Worm (Caenorhabditis elegans) whole organism, young adult: ENCODE results near the gene mrpl-42.
A peak's percentile ranks its signal among the peaks of the same experiment; 100 is the strongest.

ENCODE experiments used
- B0019.2 ChIP-seq: fragments of 200-800 bp; sonication (Bioruptor generic); conservative IDR thresholded peaks from 2 replicates; pipeline ENCODE4 v1.3.6; 2022; ENCODE audit warnings: missing genetic modification reagents, missing genetic modification characterization, missing compliant biosample characterization
- C06A6.2 ChIP-seq: fragments of 200-800 bp; sonication (Bioruptor generic); conservative IDR thresholded peaks from 2 replicates; pipeline ENCODE4 v1.3.6; 2022; ENCODE audit warnings: missing genetic modification characterization, missing compliant biosample characterization
- F10E7.11 ChIP-seq: sonication (generic microtip); optimal IDR thresholded peaks from 2 replicates; lab custom pipeline; 2017; ENCODE audit warnings: mild to moderate bottlenecking, missing genetic modification characterization, moderate library complexity, missing compliant biosample characterization
- F22D6.2 ChIP-seq: sonication (generic microtip); optimal IDR thresholded peaks from 2 replicates; lab custom pipeline; 2016; ENCODE audit warnings: mild to moderate bottlenecking, missing genetic modification characterization, missing compliant biosample characterization
- F39B2.1 ChIP-seq: fragments of 200-800 bp; sonication (Bioruptor generic); IDR thresholded peaks from 2 replicates; pipeline ENCODE4 v1.3.6; 2022; ENCODE audit warnings: missing genetic modification reagents, missing genetic modification characterization, missing compliant biosample characterization
- K11D2.4 ChIP-seq: fragments of 200-800 bp; sonication (Bioruptor generic); IDR thresholded peaks from 2 replicates; pipeline ENCODE4 v1.3.6; 2022; ENCODE audit warnings: missing genetic modification reagents, missing genetic modification characterization, missing compliant biosample characterization
- K12H6.12 ChIP-seq: fragments of 200-800 bp; sonication (Bioruptor generic); optimal IDR thresholded peaks from 2 replicates; lab custom pipeline; 2018; ENCODE audit warnings: mild to moderate bottlenecking, missing genetic modification characterization, missing compliant biosample characterization
- T26A5.8 ChIP-seq: sonication (generic microtip); optimal IDR thresholded peaks from 2 replicates; lab custom pipeline; 2016; ENCODE audit warnings: missing genetic modification characterization, missing compliant biosample characterization
- Y67H2A.10 ChIP-seq: fragments of 200-800 bp; sonication (Bioruptor generic); conservative IDR thresholded peaks from 2 replicates; pipeline ENCODE4 v1.3.6; 2022; ENCODE audit warnings: missing genetic modification reagents, missing genetic modification characterization, missing compliant biosample characterization
- ZK185.1 ChIP-seq: sonication (generic microtip); optimal IDR thresholded peaks from 2 replicates; lab custom pipeline; 2016; ENCODE audit warnings: mild to moderate bottlenecking, missing genetic modification characterization, missing compliant biosample characterization; ENCODE audit not compliant: poor library complexity, severe bottlenecking
- aptf-2 ChIP-seq: fragments of 200-800 bp; sonication (Bioruptor generic); conservative IDR thresholded peaks from 2 replicates; pipeline ENCODE4 v1.3.6; 2022; ENCODE audit warnings: missing genetic modification reagents, missing genetic modification characterization, missing compliant biosample characterization
- attf-6 ChIP-seq: fragments of 200-800 bp; sonication (Bioruptor generic); IDR thresholded peaks from 2 replicates; pipeline ENCODE4 v1.3.6; 2022; ENCODE audit warnings: missing genetic modification reagents, missing genetic modification characterization, missing compliant biosample characterization
- bed-2 ChIP-seq: fragments of 200-800 bp; sonication (Bioruptor generic); IDR thresholded peaks from 2 replicates; pipeline ENCODE4 v1.3.6; 2022; ENCODE audit warnings: missing genetic modification reagents, missing genetic modification characterization, missing compliant biosample characterization
- ccch-3 ChIP-seq: fragments of 200-800 bp; sonication (Bioruptor generic); optimal IDR thresholded peaks from 2 replicates; lab custom pipeline; 2018; ENCODE audit warnings: mild to moderate bottlenecking, missing genetic modification characterization, missing compliant biosample characterization
- ceh-58 ChIP-seq: fragments of 200-800 bp; sonication (Bioruptor generic); IDR thresholded peaks from 2 replicates; pipeline ENCODE4 v1.3.6; 2022; ENCODE audit warnings: missing genetic modification characterization, missing compliant biosample characterization
- efl-1 ChIP-seq: fragments of 150-350 bp; optimal IDR thresholded peaks from 2 replicates; lab custom pipeline; 2014; ENCODE audit warnings: missing biosample characterization, missing genetic modification reagents, missing genetic modification characterization
- ekl-4 ChIP-seq: fragments of 200-800 bp; sonication (Bioruptor generic); IDR thresholded peaks from 2 replicates; pipeline ENCODE4 v1.3.6; 2022; ENCODE audit warnings: missing genetic modification reagents, missing genetic modification characterization, missing compliant biosample characterization
- ets-4 ChIP-seq: fragments of 200-800 bp; sonication (Bioruptor generic); optimal IDR thresholded peaks from 2 replicates; lab custom pipeline; 2018; ENCODE audit warnings: mild to moderate bottlenecking, missing genetic modification characterization, missing compliant biosample characterization
- him-1 ChIP-seq: sonication (generic microtip); optimal IDR thresholded peaks from 2 replicates; lab custom pipeline; 2016; ENCODE audit warnings: missing genotype, missing genetic modification reagents, missing genetic modification characterization, missing compliant biosample characterization
- hrde-1 ChIP-seq: sonication (generic microtip); optimal IDR thresholded peaks from 2 replicates; lab custom pipeline; 2016; ENCODE audit warnings: missing genetic modification characterization, mild to moderate bottlenecking, missing compliant biosample characterization, moderate library complexity, missing genotype, missing genetic modification reagents, borderline replicate concordance
- hsf-1 ChIP-seq: fragments of 200-800 bp; sonication (Bioruptor generic); IDR thresholded peaks from 2 replicates; pipeline ENCODE4 v1.3.6; 2022; ENCODE audit warnings: missing genetic modification reagents, missing genetic modification characterization, missing compliant biosample characterization
- let-526 ChIP-seq: fragments of 200-800 bp; sonication (Bioruptor generic); IDR thresholded peaks from 2 replicates; pipeline ENCODE4 v1.3.6; 2022; ENCODE audit warnings: missing genetic modification reagents, missing genetic modification characterization, missing compliant biosample characterization
- lin-40 ChIP-seq: sonication (generic microtip); optimal IDR thresholded peaks from 2 replicates; lab custom pipeline; 2016; ENCODE audit warnings: missing genetic modification characterization, mild to moderate bottlenecking, missing compliant biosample characterization, missing genotype, missing genetic modification reagents
- madf-3 ChIP-seq: fragments of 200-800 bp; sonication (Bioruptor generic); IDR thresholded peaks from 2 replicates; pipeline ENCODE4 v1.3.6; 2022; ENCODE audit warnings: missing genetic modification reagents, missing genetic modification characterization, missing compliant biosample characterization
- madf-6 ChIP-seq: fragments of 200-800 bp; sonication (Bioruptor generic); IDR thresholded peaks from 2 replicates; pipeline ENCODE4 v1.3.6; 2022; ENCODE audit warnings: missing genetic modification reagents, missing genetic modification characterization, missing compliant biosample characterization
- madf-8 ChIP-seq: fragments of 200-800 bp; sonication (Bioruptor generic); conservative IDR thresholded peaks from 2 replicates; pipeline ENCODE4 v1.3.6; 2022; ENCODE audit warnings: missing genetic modification reagents, missing genetic modification characterization, missing compliant biosample characterization
- nhr-27 ChIP-seq: fragments of 200-800 bp; sonication (Bioruptor generic); optimal IDR thresholded peaks from 2 replicates; lab custom pipeline; 2018; ENCODE audit warnings: mild to moderate bottlenecking, missing genetic modification characterization, moderate library complexity, missing compliant biosample characterization
- repo-1 ChIP-seq: sonication (generic microtip); optimal IDR thresholded peaks from 2 replicates; lab custom pipeline; 2017; ENCODE audit warnings: mild to moderate bottlenecking, missing genetic modification characterization, missing compliant biosample characterization
- sea-2 ChIP-seq: fragments of 200-800 bp; sonication (Bioruptor generic); IDR thresholded peaks from 2 replicates; pipeline ENCODE4 v1.3.6; 2022; ENCODE audit warnings: missing genetic modification characterization, missing compliant biosample characterization
- snpc-1.1 ChIP-seq: sonication (generic microtip); optimal IDR thresholded peaks from 2 replicates; lab custom pipeline; 2017; ENCODE audit warnings: missing genetic modification characterization, mild to moderate bottlenecking, missing compliant biosample characterization, antibody characterized with exemption, moderate library complexity, missing genotype, missing genetic modification reagents; ENCODE audit not compliant: insufficient read depth
- snpc-3.4 ChIP-seq: sonication (generic microtip); optimal IDR thresholded peaks from 2 replicates; lab custom pipeline; 2017; ENCODE audit warnings: missing genetic modification characterization, mild to moderate bottlenecking, missing compliant biosample characterization, antibody characterized with exemption, moderate library complexity, missing genotype, missing genetic modification reagents
- unc-130 ChIP-seq: sonication (generic microtip); optimal IDR thresholded peaks from 2 replicates; lab custom pipeline; 2016; ENCODE audit warnings: missing genetic modification reagents, missing genetic modification characterization, missing compliant biosample characterization
- ztf-3 ChIP-seq: fragments of 200-800 bp; sonication (Bioruptor generic); optimal IDR thresholded peaks from 2 replicates; lab custom pipeline; 2018; ENCODE audit warnings: mild to moderate bottlenecking, missing genetic modification characterization, missing compliant biosample characterization

Gene mrpl-42

DNA sequence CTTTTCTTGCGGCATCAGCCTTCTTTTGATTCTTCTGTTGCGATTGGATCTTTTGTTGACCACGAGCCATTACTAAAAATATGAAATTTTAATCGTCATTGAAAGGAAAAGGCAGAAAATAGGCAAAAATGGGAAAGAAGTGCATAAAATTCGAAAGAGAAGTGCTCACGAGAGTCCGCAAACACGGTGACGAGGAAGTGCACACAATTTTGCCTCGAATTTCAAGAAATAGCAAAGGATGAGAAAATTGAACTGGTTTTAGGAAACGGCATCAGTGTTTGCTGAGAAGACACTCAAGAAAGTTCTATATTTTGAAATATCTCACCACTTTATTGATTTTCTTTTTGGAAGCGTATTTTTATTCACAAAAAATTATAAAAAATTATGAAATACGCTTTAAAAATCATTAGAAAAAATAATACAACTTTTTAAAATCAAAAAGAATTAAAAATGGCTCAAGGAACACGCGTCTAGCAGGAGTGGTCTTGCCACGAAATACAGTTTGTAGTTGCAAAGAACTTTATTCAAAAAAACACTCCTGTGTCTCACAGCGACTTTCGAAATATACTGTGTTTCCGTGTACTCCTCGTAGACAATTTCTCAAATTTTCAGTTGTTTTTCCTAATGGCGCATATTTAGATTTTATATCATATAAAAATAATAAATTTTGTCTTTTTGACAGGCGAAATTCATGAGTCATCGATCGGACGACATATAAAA is 2.1 kb upstream of the mrpl-42 start, which contains the start of the genes znf-706 and cpna-3 (continued):
- TF ChIP-seq ZK185.1 (tag; lab: Kevin White, UChicago): no peak
- no peak for TF ChIP-seq B0019.2 (GFP tag; lab: Robert Waterston, UW)
- TF ChIP-seq hsf-1 (GFP tag; lab: Robert Waterston, UW): no peak
- TF ChIP-seq C06A6.2 (GFP tag; lab: Robert Waterston, UW): no peak
- no peak for TF ChIP-seq sea-2 (GFP tag; lab: Robert Waterston, UW)
- TF ChIP-seq nhr-27: no peak
- no peak for TF ChIP-seq F39B2.1
- TF ChIP-seq K11D2.4 (GFP tag; lab: Robert Waterston, UW): no peak
- no peak for TF ChIP-seq let-526 (GFP tag; lab: Robert Waterston, UW)
- no peak for TF ChIP-seq F10E7.11
- TF ChIP-seq, all 124 proteins: peak for 15

DNA sequence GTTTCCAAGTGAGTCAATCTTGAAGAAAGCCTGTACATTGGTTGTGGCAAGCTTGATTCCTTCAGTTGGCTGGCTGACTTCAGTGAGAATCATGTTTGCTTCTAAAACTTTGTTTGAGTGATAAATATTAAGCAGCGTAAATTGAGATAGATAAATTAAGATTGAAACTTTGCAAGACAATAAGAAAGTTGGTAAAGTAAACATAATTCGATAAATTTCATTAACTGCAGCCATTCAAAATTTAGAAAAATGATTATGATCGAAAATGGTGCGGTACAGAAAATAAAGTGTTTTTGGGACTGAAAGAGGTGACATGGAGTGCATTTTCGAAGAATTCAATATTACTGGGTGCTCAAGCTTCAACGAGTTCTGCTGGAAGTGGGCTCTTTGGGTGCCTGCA is 1.3 kb upstream of the mrpl-42 start, which contains the start of gene icln-1:
icln-1 (minus strand) TSS at position 101 of the 400 bp plus-strand sequence.
- TF ChIP-seq ets-4 (GFP tag; lab: Kevin White, UChicago) (no peak), attf-6 (GFP tag; lab: Robert Waterston, UW) (0 out of 2 replicates have a peak, but pooled peaks have one; percentile 35), madf-8 (GFP tag; lab: Robert Waterston, UW) (no peak), madf-6 (GFP tag; lab: Robert Waterston, UW) (peak; percentile 44; the same call in 1 of the 2 replicates)

DNA sequence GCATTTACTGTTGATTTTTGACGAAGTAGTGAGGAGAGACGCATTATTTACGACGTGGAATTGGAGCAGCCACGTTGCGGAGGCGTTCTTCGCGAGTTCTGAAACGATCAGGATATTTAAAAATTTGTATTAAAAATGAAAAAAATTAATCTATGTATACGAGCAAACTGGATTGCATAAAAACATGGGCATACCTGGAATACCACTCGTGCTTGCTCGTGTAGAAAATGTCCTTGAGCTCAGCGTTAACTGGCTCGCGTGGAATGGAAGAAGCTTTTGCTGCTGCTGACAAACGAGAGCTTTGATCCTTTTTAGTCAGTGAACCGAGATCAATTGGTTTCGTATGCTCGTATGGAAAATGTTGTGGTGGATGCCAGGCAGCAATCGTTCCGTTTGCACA is 324 bp downstream of the mrpl-42 start, which contains the start of gene lpl-1:
lpl-1 (minus strand) TSS at position 101 of the 400 bp plus-strand sequence.
- TF ChIP-seq hrde-1 (tag; lab: Kevin White, UChicago): no peak
- no peak for TF ChIP-seq nhr-27
- TF ChIP-seq madf-8 (GFP tag; lab: Robert Waterston, UW): no peak
- TF ChIP-seq aptf-2: no peak
- TF ChIP-seq ceh-58 (GFP tag; lab: Robert Waterston, UW): no peak
- peak; percentile 15 for TF ChIP-seq repo-1
- no peak for TF ChIP-seq him-1 (tag; lab: Kevin White, UChicago)
- TF ChIP-seq K12H6.12: no peak
- TF ChIP-seq, all 124 proteins: peak for 1

- TF ChIP-seq ekl-4 (GFP tag; lab: Robert Waterston, UW): no peak
- no peak for TF ChIP-seq ztf-3 (GFP tag; lab: Kevin White, UChicago)
- TF ChIP-seq lin-40 (tag; lab: Kevin White, UChicago): peak; percentile 2
- TF ChIP-seq madf-3 (GFP tag; lab: Robert Waterston, UW): 0 out of 2 replicates have a peak, but pooled peaks have one; percentile 17
- no peak for TF ChIP-seq T26A5.8 (tag; lab: Kevin White, UChicago)
- TF ChIP-seq bed-2 (GFP tag; lab: Robert Waterston, UW): no peak
- no peak for TF ChIP-seq snpc-3.4 (tag; lab: Kevin White, UChicago)
- TF ChIP-seq Y67H2A.10 (GFP tag; lab: Robert Waterston, UW): no peak
- TF ChIP-seq efl-1: no peak
Measured at ce11 chrIV:9092011-9092410, 2.2 kb downstream of the mrpl-42 start.

DNA sequence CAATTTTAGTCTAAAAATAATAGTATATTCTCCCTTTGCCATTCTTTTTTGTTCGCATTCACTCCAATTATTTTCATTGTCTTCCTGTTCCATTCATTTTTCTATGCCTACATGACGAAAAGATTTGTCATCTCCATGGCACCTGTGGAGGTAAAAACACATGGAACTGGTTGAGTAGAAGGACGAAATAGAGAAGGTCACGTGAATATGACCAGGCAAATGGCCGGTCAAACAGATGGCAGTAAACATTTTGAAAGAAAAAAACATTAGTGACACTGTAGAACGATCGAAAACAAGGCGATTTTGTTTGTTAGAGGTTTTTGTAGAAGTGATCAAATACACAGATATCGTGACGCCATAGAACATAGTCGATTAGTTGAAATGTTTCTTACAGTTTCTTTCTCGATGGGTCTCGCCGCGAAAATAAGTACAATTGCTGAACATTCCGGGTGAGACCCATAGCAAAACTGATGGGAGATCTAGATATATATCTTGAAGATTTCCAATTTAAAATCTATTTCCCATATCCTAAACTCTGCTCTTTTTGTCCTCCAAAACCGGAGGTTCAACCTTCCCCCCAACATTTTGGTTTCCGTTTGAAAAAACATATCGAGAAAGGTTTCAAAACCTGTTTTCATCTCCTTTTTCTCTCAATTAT is 3.6 kb downstream of the mrpl-42 start:
- TF ChIP-seq unc-130 (GFP tag; lab: Kevin White, UChicago): no peak
- no peak for TF ChIP-seq ccch-3 (GFP tag; lab: Kevin White, UChicago)
- TF ChIP-seq repo-1: no peak
- no peak for TF ChIP-seq snpc-1.1
- no peak for TF ChIP-seq F22D6.2
